Worm (Caenorhabditis elegans) whole organism, L4 larva: ENCODE data around the gene memo-1.

Experiments used
- F44E2.7 ChIP-seq: fragments of 200-800 bp; sonication (Bioruptor generic); IDR thresholded peaks from 2 replicates; pipeline ENCODE4 v2.1.2; 2022; ENCODE audit warnings: missing genetic modification characterization, missing compliant biosample characterization
- attf-4 ChIP-seq: sonication (generic microtip); optimal IDR thresholded peaks from 3 replicates; lab custom pipeline; 2017; ENCODE audit warnings: missing biosample characterization, missing genetic modification characterization
- ces-1 ChIP-seq: fragments of 150-350 bp; sonication (generic microtip); optimal IDR thresholded peaks from 4 replicates; lab custom pipeline; 2014; ENCODE audit warnings: missing biosample characterization, missing genetic modification reagents, missing genetic modification characterization
- egl-27 ChIP-seq: sonication (generic microtip); optimal IDR thresholded peaks from 3 replicates; lab custom pipeline; 2017; ENCODE audit warnings: missing biosample characterization, missing genetic modification reagents, missing genetic modification characterization
- lsy-2 ChIP-seq, 2 experiments: fragments of 150-350 bp in 1 of 2; sonication (generic microtip) in 1 of 2; optimal IDR thresholded peaks; 2 replicates each; lab custom pipeline; 2014 to 2017; ENCODE audit warnings: missing biosample characterization in 2 of 2, missing genetic modification characterization in 2 of 2
- nhr-76 ChIP-seq: fragments of 150-350 bp; optimal IDR thresholded peaks from 2 replicates; lab custom pipeline; 2014; ENCODE audit warnings: missing biosample characterization, missing genetic modification characterization
- pha-4 ChIP-seq, 2 experiments: fragments of 150-350 bp in 1 of 2; fragments of 200-800 bp in 1 of 2; sonication (Bioruptor generic) in 1 of 2; IDR thresholded peaks in 1 of 2; optimal IDR thresholded peaks in 1 of 2; 2 replicates each; pipeline versions ENCODE4 v1.3.6 to Lab custom; 2014 to 2022; ENCODE audit warnings: missing genetic modification characterization in 2 of 2, missing genetic modification reagents in 2 of 2, missing biosample characterization in 1 of 2, missing compliant biosample characterization in 1 of 2
- unc-62 ChIP-seq, 3 experiments: fragments of 150-350 bp in 1 of 3; sonication (generic microtip); optimal IDR thresholded peaks in 2 of 3; peaks in 1 of 3; 1 replicate in 1 of 3; 2 replicates in 2 of 3; lab custom pipeline; 2014 to 2017; ENCODE audit warnings: missing biosample characterization in 3 of 3, missing genetic modification characterization in 3 of 3, missing genetic modification reagents in 3 of 3, missing genotype in 1 of 3
- zag-1 ChIP-seq: fragments of 150-350 bp; optimal IDR thresholded peaks from 2 replicates; lab custom pipeline; 2014; ENCODE audit warnings: missing biosample characterization, missing genetic modification characterization

ce11 chrV:7837809-7838208 is 9.2 kb downstream of the memo-1 start, which contains the start of gene ttr-33:
- TF ChIP-seq pha-4 (GFP tag; IDR thresholded peaks at IDR 0.05; lab: Robert Waterston, UW), result no peak
- TF ChIP-seq pha-4 (tag; optimal IDR thresholded peaks at IDR 0.05; lab: Kevin White, UChicago), result no peak
- TF ChIP-seq unc-62 (GFP tag; optimal IDR thresholded peaks at IDR 0.05 in 1 of 2; lab: Kevin White, UChicago), result no peak
- no peak for TF ChIP-seq unc-62 (tag; optimal IDR thresholded peaks at IDR 0.05; lab: Kevin White, UChicago)
- TF ChIP-seq lsy-2 (tag; optimal IDR thresholded peaks at IDR 0.05; lab: Kevin White, UChicago), result no peak
- TF ChIP-seq egl-27 (tag; lab: Kevin White, UChicago), result no peak
- no peak for TF ChIP-seq zag-1 (tag; lab: Kevin White, UChicago)
- no peak for TF ChIP-seq F44E2.7 (GFP tag; lab: Robert Waterston, UW)
- TF ChIP-seq ces-1 (GFP tag; lab: Kevin White, UChicago), result no peak
- TF ChIP-seq nhr-76, result no peak
- no peak for TF ChIP-seq attf-4 (tag; lab: Kevin White, UChicago)
